Worm (Caenorhabditis elegans): ENCODE measurements around the gene clec-189.

DNA sequence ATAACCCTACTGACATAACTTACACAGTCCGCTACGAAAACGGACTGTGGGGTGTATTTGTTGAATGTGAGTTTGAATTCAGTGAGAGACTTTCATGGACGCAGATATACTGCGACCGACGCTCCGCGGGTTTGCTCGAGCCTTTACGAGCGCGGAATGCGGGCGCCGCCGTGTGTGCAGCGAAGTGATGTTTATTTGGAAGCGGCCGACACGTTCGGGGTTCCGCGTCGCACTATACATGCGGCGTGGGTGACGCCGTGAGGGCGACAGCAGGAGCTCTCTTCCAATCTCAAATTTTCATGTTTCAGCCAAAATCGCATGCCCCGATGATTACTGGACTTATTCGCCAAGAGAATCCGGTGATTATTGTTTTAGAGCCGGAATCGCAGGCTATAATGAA, 1.4 kb upstream of the clec-189 start:
- no peak for TF ChIP-seq flt-1 (GFP tag; IDR thresholded peaks at IDR 0.05)
- TF ChIP-seq klf-2 (GFP tag; conservative IDR thresholded peaks at IDR 0.05) = no peak
- TF ChIP-seq ztf-23 (GFP tag; IDR thresholded peaks at IDR 0.05) = no peak
- no peak for TF ChIP-seq cog-1 (tag; optimal IDR thresholded peaks at IDR 0.05)
- no peak for TF ChIP-seq ref-1 (GFP tag; conservative IDR thresholded peaks at IDR 0.05)
- TF ChIP-seq T22C8.4 (GFP tag; IDR thresholded peaks at IDR 0.05) = no peak
- TF ChIP-seq tab-1 (GFP tag; IDR thresholded peaks at IDR 0.05) = no peak
- no peak for TF ChIP-seq med-1 (GFP tag; optimal IDR thresholded peaks at IDR 0.05; ENCODE audit: insufficient read depth)
- TF ChIP-seq ztf-29 (GFP tag; IDR thresholded peaks at IDR 0.05) = no peak
